Worm (Caenorhabditis elegans): Measurements from ENCODE around the gene Y102A11A.5.
"Not testable (repeated sequence)": the region's sequence is repeated elsewhere in the genome, so short reads cannot be mapped to it uniquely, and the experiment has no call there.

DNA sequence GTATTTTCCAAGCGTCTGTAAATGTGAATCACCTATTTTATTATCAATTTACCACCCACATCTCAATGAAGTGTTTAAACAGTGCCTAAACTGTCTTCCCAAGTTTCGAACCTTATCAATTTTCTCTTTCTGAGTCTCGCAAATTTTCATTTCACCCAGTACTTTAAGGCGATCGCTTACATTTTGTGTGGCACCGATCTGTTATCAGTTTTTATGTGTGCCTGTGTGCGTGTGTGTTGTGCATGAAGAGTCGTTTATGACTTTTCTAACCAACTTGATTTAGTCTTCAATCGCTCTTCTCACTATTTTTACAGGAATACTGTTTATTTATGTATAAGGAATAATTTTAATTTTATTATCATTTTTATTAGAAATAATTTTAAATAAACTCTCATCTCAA is 6.0 kb downstream of the Y102A11A.5 start:
- TF ChIP-seq nhr-129 (tag; optimal IDR thresholded peaks at IDR 0.05); ZK546.5 (tag; optimal IDR thresholded peaks at IDR 0.05); Y55F3AM.14 (GFP tag; optimal IDR thresholded peaks at IDR 0.05): not testable (repeated sequence)

Measured in whole organism, L2 larva.